Worm (Caenorhabditis elegans) whole organism, L1 larva: ENCODE data around the gene F53A9.6.
A peak's percentile ranks its signal among the peaks of the same experiment; 100 is the strongest.

Source experiments
- C34B4.2 ChIP-seq: sonication (generic microtip); optimal IDR thresholded peaks from 2 replicates; lab custom pipeline; 2017; ENCODE audit warnings: mild to moderate bottlenecking, missing genetic modification characterization, missing compliant biosample characterization
- aly-2 ChIP-seq: fragments of 150-350 bp; optimal IDR thresholded peaks from 2 replicates; lab custom pipeline; 2014; ENCODE audit warnings: missing biosample characterization, missing genetic modification characterization
- fos-1 ChIP-seq: fragments of 150-350 bp; optimal IDR thresholded peaks from 2 replicates; lab custom pipeline; 2014; ENCODE audit warnings: missing biosample characterization, missing genetic modification characterization
- lin-13 ChIP-seq: fragments of 150-350 bp; optimal IDR thresholded peaks from 2 replicates; lab custom pipeline; 2014; ENCODE audit warnings: missing biosample characterization, missing genetic modification reagents, missing genetic modification characterization
- lin-14 ChIP-seq: fragments of 200-800 bp; sonication (Bioruptor generic); optimal IDR thresholded peaks from 2 replicates; lab custom pipeline; 2018; ENCODE audit warnings: mild to moderate bottlenecking, missing genetic modification characterization, moderate library complexity, missing compliant biosample characterization
- mdl-1 ChIP-seq, 2 experiments: fragments of 150-350 bp; optimal IDR thresholded peaks; 2 replicates each; lab custom pipeline; 2014 to 2017; ENCODE audit warnings: missing biosample characterization in 2 of 2, missing genetic modification characterization in 2 of 2, inconsistent platforms in 1 of 2
- nhr-19 ChIP-seq: fragments of 200-800 bp; sonication (Bioruptor generic); conservative IDR thresholded peaks from 2 replicates; pipeline ENCODE4 v1.3.6; 2022; ENCODE audit warnings: missing genetic modification characterization, missing compliant biosample characterization
- pag-3 ChIP-seq: sonication (generic microtip); optimal IDR thresholded peaks from 2 replicates; lab custom pipeline; 2017; ENCODE audit warnings: missing genetic modification characterization, mild to moderate bottlenecking, missing compliant biosample characterization, antibody characterized with exemption, borderline replicate concordance; ENCODE audit not compliant: insufficient read depth
- tbx-2 ChIP-seq: sonication (generic microtip); optimal IDR thresholded peaks from 2 replicates; lab custom pipeline; 2016; ENCODE audit warnings: missing genetic modification characterization, missing compliant biosample characterization
- ztf-4 ChIP-seq: fragments of 150-350 bp; optimal IDR thresholded peaks from 2 replicates; lab custom pipeline; 2014; ENCODE audit warnings: missing biosample characterization, missing genetic modification characterization

DNA sequence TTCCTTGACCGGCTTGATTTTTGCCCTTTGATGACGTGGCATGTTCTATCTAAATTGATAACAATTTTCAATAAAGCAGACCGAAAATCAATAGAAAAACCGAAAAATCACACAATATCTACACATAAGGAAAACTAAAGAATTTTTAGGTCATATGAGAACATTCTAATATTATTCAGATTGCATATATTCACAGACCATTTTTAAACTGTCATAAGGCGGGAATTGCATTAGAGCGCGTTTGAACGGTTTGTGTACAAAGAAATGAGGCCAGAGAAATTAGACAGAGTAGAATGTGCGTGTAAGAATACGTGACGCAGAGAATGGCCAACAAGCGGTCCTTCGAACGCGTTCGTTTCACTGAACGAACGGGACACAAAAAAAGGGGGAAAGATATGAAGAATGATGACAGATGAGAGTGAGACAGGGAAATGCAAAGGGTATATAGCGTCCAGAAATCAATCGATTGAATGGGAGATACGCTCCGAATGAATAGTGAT lies 23.4 kb upstream of the F53A9.6 start, which contains the start of gene M02D8.3:
- TF ChIP-seq aly-2 (tag; lab: Kevin White, UChicago) = no peak
- peak; percentile 80 for TF ChIP-seq lin-14 (GFP tag; lab: Kevin White, UChicago)
- TF ChIP-seq pag-3 (tag; lab: Kevin White, UChicago) = no peak
- TF ChIP-seq tbx-2 = no peak
- TF ChIP-seq mdl-1 (tag; optimal IDR thresholded peaks at IDR 0.05; lab: Kevin White, UChicago) = no peak
- TF ChIP-seq fos-1 (tag; lab: Kevin White, UChicago) = no peak
- TF ChIP-seq nhr-19 (GFP tag; lab: Robert Waterston, UW) = no peak
- TF ChIP-seq lin-13 (GFP tag; lab: Kevin White, UChicago) = no peak
- no peak for TF ChIP-seq C34B4.2 (tag; lab: Kevin White, UChicago)
- TF ChIP-seq ztf-4 (tag; lab: Kevin White, UChicago) = no peak
